Fruit fly (Drosophila melanogaster): ENCODE data around the gene CG8757.

The CG8757 gene

DNA sequence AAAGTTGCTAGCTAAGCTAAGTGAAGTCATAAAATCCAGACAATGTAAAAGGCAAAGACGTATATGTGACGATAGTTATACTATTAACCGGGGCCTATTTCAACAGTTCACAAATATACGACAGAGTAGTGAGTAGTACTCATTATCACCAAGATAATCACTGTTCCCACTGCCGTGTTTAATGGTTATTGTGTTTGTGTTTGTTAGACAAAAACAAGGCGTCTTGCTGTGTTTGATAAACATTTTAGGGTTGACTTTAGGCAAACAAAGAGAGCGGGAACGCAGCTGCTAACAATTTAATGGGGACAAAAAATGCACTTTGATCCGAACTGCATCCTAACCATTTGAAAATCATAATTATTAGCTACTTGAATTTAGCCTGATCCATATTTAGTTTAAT is 23.4 kb upstream of the CG8757 start (continued):
- no peak for TF ChIP-seq hbn (GFP tag; IDR thresholded peaks at IDR 0.05; ENCODE audit: partially characterized antibody)
- no peak for TF ChIP-seq CG9437 (GFP tag; optimal IDR thresholded peaks at IDR 0.05)
- peak; percentile 84 for TF ChIP-seq PHDP (tag; optimal IDR thresholded peaks at IDR 0.05)
- peak; percentile 80 for TF ChIP-seq CG12219 (GFP tag; optimal IDR thresholded peaks at IDR 0.05)
- TF ChIP-seq Chrac-16 (GFP tag; optimal IDR thresholded peaks at IDR 0.05) = no peak
- no peak for TF ChIP-seq CG34376 (GFP tag; optimal IDR thresholded peaks at IDR 0.05)
- TF ChIP-seq Oaz (GFP tag; IDR thresholded peaks at IDR 0.05) = no peak
- no peak for TF ChIP-seq sr (GFP tag; IDR thresholded peaks at IDR 0.05)
- no peak for TF ChIP-seq CG10321 (GFP tag; IDR thresholded peaks at IDR 0.05)
- no peak for TF ChIP-seq vvl (GFP tag; IDR thresholded peaks at IDR 0.05)
- no peak for TF ChIP-seq mld (GFP tag; IDR thresholded peaks at IDR 0.05; ENCODE audit: partially characterized antibody)
- peak; percentile 86 for TF ChIP-seq Vsx1 (GFP tag; optimal IDR thresholded peaks at IDR 0.05)
- TF ChIP-seq Dref (GFP tag; IDR thresholded peaks at IDR 0.05) = no peak
- no peak for TF ChIP-seq HLH54F (GFP tag; optimal IDR thresholded peaks at IDR 0.05)
- TF ChIP-seq CG14050 (GFP tag; IDR thresholded peaks at IDR 0.05) = no peak; the same call in 2 of the 3 replicates
- TF ChIP-seq disco-r (GFP tag; optimal IDR thresholded peaks at IDR 0.05) = peak; percentile 28
- TF ChIP-seq Bteb2 (GFP tag; optimal IDR thresholded peaks at IDR 0.05) = peak; percentile 24
- no peak for TF ChIP-seq lbe (GFP tag; optimal IDR thresholded peaks at IDR 0.05)
- no peak for TF ChIP-seq E2f1 (GFP tag; IDR thresholded peaks at IDR 0.05)
- no peak for TF ChIP-seq CG10147 (GFP tag; optimal IDR thresholded peaks at IDR 0.05)
- TF ChIP-seq CG18619 (GFP tag; optimal IDR thresholded peaks at IDR 0.05) = peak; percentile 59
- TF ChIP-seq Sry-β (GFP tag; optimal IDR thresholded peaks at IDR 0.05) = peak; percentile 70
- TF ChIP-seq CG11456 (GFP tag; IDR thresholded peaks at IDR 0.05) = no peak
- TF ChIP-seq CG5245 (GFP tag; optimal IDR thresholded peaks at IDR 0.05) = peak; percentile 42
- TF ChIP-seq psq (GFP tag; optimal IDR thresholded peaks at IDR 0.05) = peak; percentile 2
- peak; percentile 57 for TF ChIP-seq pnt (GFP tag; optimal IDR thresholded peaks at IDR 0.05)
- peak; percentile 7 for TF ChIP-seq Dek (tag; optimal IDR thresholded peaks at IDR 0.05)
- peak; percentile 18 for TF ChIP-seq CG6765 (GFP tag; optimal IDR thresholded peaks at IDR 0.05)
- TF ChIP-seq oc (tag; optimal IDR thresholded peaks at IDR 0.05) = peak; percentile 85
- peak; percentile 68 for TF ChIP-seq Sox102F (GFP tag; optimal IDR thresholded peaks at IDR 0.05)
- peak; percentile 86 for TF ChIP-seq CG17912 (GFP tag; optimal IDR thresholded peaks at IDR 0.05)
- no peak for TF ChIP-seq pros (GFP tag; optimal IDR thresholded peaks at IDR 0.05)
- no peak for TF ChIP-seq Lpt (GFP tag; optimal IDR thresholded peaks at IDR 0.05)
- TF ChIP-seq dmrt11E (tag; optimal IDR thresholded peaks at IDR 0.05) = peak; percentile 95
- TF ChIP-seq Hr3 (GFP tag; optimal IDR thresholded peaks at IDR 0.05) = no peak
- TF ChIP-seq Abd-B (GFP tag; optimal IDR thresholded peaks at IDR 0.05) = no peak
- no peak for TF ChIP-seq CG4404 (GFP tag; IDR thresholded peaks at IDR 0.05)
- no peak for TF ChIP-seq Doc2 (GFP tag; IDR thresholded peaks at IDR 0.05)
- peak; percentile 63 for TF ChIP-seq Bdp1 (GFP tag; optimal IDR thresholded peaks at IDR 0.05)
- peak; percentile 24 for TF ChIP-seq CG33213 (GFP tag; optimal IDR thresholded peaks at IDR 0.05)
- TF ChIP-seq CG12744 (GFP tag; optimal IDR thresholded peaks at IDR 0.05) = no peak
- peak; percentile 41; the same call in 1 of the 2 replicates for TF ChIP-seq CG11696 (GFP tag; IDR thresholded peaks at IDR 0.05)
- TF ChIP-seq CG17359 (tag; optimal IDR thresholded peaks at IDR 0.05) = peak; percentile 88
- TF ChIP-seq dmrt99B (tag; optimal IDR thresholded peaks at IDR 0.05) = peak; percentile 75
- no peak for TF ChIP-seq CG31388 (GFP tag; optimal IDR thresholded peaks at IDR 0.05)
- no peak for TF ChIP-seq al (GFP tag; IDR thresholded peaks at IDR 0.05)
- peak; percentile 88 for TF ChIP-seq fd102C (GFP tag; optimal IDR thresholded peaks at IDR 0.05)
- TF ChIP-seq CG1792 (GFP tag; optimal IDR thresholded peaks at IDR 0.05) = peak; percentile 75
- no peak for TF ChIP-seq CG32532 (GFP tag; IDR thresholded peaks at IDR 0.05)
- TF ChIP-seq ken (GFP tag; IDR thresholded peaks at IDR 0.05) = 0 out of 3 replicates have a peak, but pooled peaks have one; percentile 54
- no peak for TF ChIP-seq mam (GFP tag; optimal IDR thresholded peaks at IDR 0.05)
- peak; percentile 38; the same call in 1 of the 3 replicates for TF ChIP-seq otp (GFP tag; IDR thresholded peaks at IDR 0.05)
